Fruit fly (Drosophila melanogaster): ENCODE data around the gene CG14314.

Gene CG14314

DNA sequence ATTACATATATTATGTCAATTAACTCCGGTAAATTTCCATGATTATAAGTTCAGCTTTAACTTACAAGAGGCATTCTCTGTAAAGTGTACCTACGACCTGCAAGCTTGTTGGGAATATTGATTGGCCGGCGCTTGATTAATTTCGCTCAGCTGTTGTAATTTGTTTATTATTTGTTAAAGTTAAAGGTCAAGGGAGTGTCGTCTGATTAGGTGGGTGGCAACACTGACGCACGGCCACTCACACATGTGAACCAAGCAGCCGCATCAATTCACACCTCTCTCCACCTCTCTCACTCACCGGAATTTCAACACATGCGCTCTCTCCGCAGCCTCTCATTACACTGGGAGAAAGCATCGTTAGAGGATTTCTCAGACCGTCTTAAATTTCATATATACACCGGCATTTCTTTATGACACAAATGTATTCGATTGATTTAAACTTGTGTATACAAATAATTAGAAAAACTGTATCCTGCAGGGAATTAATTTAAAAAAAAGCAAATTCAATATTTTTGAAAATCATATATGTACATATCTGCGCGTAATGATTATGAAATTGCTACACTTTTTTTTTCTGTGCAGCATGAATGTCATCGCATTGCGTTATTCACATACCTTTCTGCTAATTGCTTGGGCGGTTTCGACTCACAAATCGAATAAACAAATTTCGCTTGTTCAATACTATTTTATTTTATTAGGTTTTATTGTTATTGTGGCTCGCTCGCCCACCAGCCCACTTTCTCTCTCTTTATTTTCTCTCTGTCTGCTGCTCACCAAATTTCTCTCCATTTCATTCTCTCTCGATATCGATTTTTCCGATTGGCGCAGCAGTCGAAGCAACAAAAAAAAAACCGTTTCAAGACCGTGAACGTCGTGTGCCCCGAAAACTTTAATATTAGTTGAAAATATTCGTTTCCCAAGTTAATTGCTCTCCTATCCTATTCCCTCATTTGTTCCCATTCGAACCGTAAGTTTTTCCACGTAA, 43.7 kb upstream of the CG14314 start (continued):
- no peak for TF ChIP-seq tna (GFP tag; IDR thresholded peaks at IDR 0.05; ENCODE audit: partially characterized antibody)
- TF ChIP-seq eve (GFP tag; optimal IDR thresholded peaks at IDR 0.05) = no peak
- peak; percentile 73 for TF ChIP-seq CG31365 (tag; optimal IDR thresholded peaks at IDR 0.05)
- TF ChIP-seq CG1832 (GFP tag; optimal IDR thresholded peaks at IDR 0.05) = no peak
- TF ChIP-seq phol (tag; optimal IDR thresholded peaks at IDR 0.05) = peak; percentile 96
- TF ChIP-seq NK7.1 (GFP tag; optimal IDR thresholded peaks at IDR 0.05) = peak; percentile 78
- peak; percentile 89 for TF ChIP-seq CG32772 (GFP tag; IDR thresholded peaks at IDR 0.05)
- TF ChIP-seq pum (GFP tag; optimal IDR thresholded peaks at IDR 0.05) = peak; percentile 91
- TF ChIP-seq CG6813 (GFP tag; optimal IDR thresholded peaks at IDR 0.05) = peak; percentile 89
- TF ChIP-seq ap (GFP tag; IDR thresholded peaks at IDR 0.05) = peak; percentile 82
- TF ChIP-seq Mad (GFP tag; optimal IDR thresholded peaks at IDR 0.05) = peak; percentile 89
- peak; percentile 96 for TF ChIP-seq ewg (GFP tag; optimal IDR thresholded peaks at IDR 0.05)
- TF ChIP-seq CG43689 (GFP tag; IDR thresholded peaks at IDR 0.05) = peak; percentile 45; the same call in 1 of the 2 replicates
- TF ChIP-seq Scr (GFP tag; IDR thresholded peaks at IDR 0.05; ENCODE audit: partially characterized antibody) = no peak
- TF ChIP-seq btn (GFP tag; optimal IDR thresholded peaks at IDR 0.05) = peak; percentile 74
- peak; percentile 75 for TF ChIP-seq CG2116 (GFP tag; optimal IDR thresholded peaks at IDR 0.05)
- peak; percentile 66 for TF ChIP-seq E2f2 (GFP tag; IDR thresholded peaks at IDR 0.05)
- TF ChIP-seq stc (GFP tag; IDR thresholded peaks at IDR 0.05) = peak; percentile 93
- peak; percentile 90 for TF ChIP-seq CG12744 (GFP tag; optimal IDR thresholded peaks at IDR 0.05)
- peak; percentile 78 for TF ChIP-seq CG11456 (GFP tag; IDR thresholded peaks at IDR 0.05)
- TF ChIP-seq Spps (tag; optimal IDR thresholded peaks at IDR 0.05) = peak; percentile 82
- no peak for TF ChIP-seq fru (optimal IDR thresholded peaks at IDR 0.05)
- peak; percentile 82 for TF ChIP-seq CG8281 (tag; optimal IDR thresholded peaks at IDR 0.05)
- peak; percentile 55 for TF ChIP-seq p53 (GFP tag; optimal IDR thresholded peaks at IDR 0.05)
- peak; percentile 94 for TF ChIP-seq grau (tag; optimal IDR thresholded peaks at IDR 0.05)
- peak; percentile 95 for TF ChIP-seq CG12659 (GFP tag; optimal IDR thresholded peaks at IDR 0.05)
- TF ChIP-seq pita (GFP tag; optimal IDR thresholded peaks at IDR 0.05) = no peak
- no peak for TF ChIP-seq nom (GFP tag; optimal IDR thresholded peaks at IDR 0.05)
- TF ChIP-seq Meics (GFP tag; optimal IDR thresholded peaks at IDR 0.05) = peak; percentile 94
- peak; percentile 92 for TF ChIP-seq D19A (tag; optimal IDR thresholded peaks at IDR 0.05)
- TF ChIP-seq Ptx1 (GFP tag; IDR thresholded peaks at IDR 0.05) = peak; percentile 93
- peak; percentile 93 for TF ChIP-seq CG14710 (tag; optimal IDR thresholded peaks at IDR 0.05)
- TF ChIP-seq CG16815 (GFP tag; optimal IDR thresholded peaks at IDR 0.05) = peak; percentile 90
- peak; percentile 69 for TF ChIP-seq schlank (tag; optimal IDR thresholded peaks at IDR 0.05)
- TF ChIP-seq Ravus (GFP tag; IDR thresholded peaks at IDR 0.05) = peak; percentile 61
- TF ChIP-seq NFAT (GFP tag; IDR thresholded peaks at IDR 0.05) = peak; percentile 63; the same call in 1 of the 2 replicates
- peak; percentile 92 for TF ChIP-seq zfh1 (GFP tag; IDR thresholded peaks at IDR 0.05)
- peak; percentile 95 for TF ChIP-seq Oli (tag; optimal IDR thresholded peaks at IDR 0.05)
- TF ChIP-seq Six4 (GFP tag; optimal IDR thresholded peaks at IDR 0.05) = peak; percentile 85
- TF ChIP-seq CG1024 (GFP tag; IDR thresholded peaks at IDR 0.05) = peak; percentile 77
- TF ChIP-seq fu2 (GFP tag; optimal IDR thresholded peaks at IDR 0.05) = peak; percentile 90
- TF ChIP-seq oc (tag; optimal IDR thresholded peaks at IDR 0.05) = peak; percentile 96
- peak; percentile 89 for TF ChIP-seq Bteb2 (GFP tag; optimal IDR thresholded peaks at IDR 0.05)
- TF ChIP-seq toy (GFP tag; IDR thresholded peaks at IDR 0.05) = 0 out of 2 replicates have a peak, but pooled peaks have one; percentile 32
- no peak for TF ChIP-seq CG7745 (tag; optimal IDR thresholded peaks at IDR 0.05)
- TF ChIP-seq kni (GFP tag; optimal IDR thresholded peaks at IDR 0.05) = peak; percentile 85
- TF ChIP-seq CG30403 (GFP tag; optimal IDR thresholded peaks at IDR 0.05) = peak; percentile 96
- peak; percentile 93 for TF ChIP-seq vvl (GFP tag; IDR thresholded peaks at IDR 0.05)

Data from whole organism, embryonic.